Worm (Caenorhabditis elegans) whole organism, mixed stage, embryonic: ENCODE results near the gene T25B9.12.

ENCODE experiments used
- bed-3 ChIP-seq: fragments of 200-800 bp; sonication (Bioruptor generic); optimal IDR thresholded peaks from 3 replicates; lab custom pipeline; 2018; ENCODE audit warnings: mild to moderate bottlenecking, missing genetic modification characterization, moderate library complexity, missing compliant biosample characterization
- ceh-39 ChIP-seq: fragments of 150-350 bp; optimal IDR thresholded peaks from 2 replicates; lab custom pipeline; 2014; ENCODE audit warnings: missing biosample characterization, missing genetic modification characterization
- ceh-43 ChIP-seq: fragments of 200-800 bp; sonication (Bioruptor generic); optimal IDR thresholded peaks from 2 replicates; lab custom pipeline; 2018; ENCODE audit warnings: mild to moderate bottlenecking, missing genetic modification characterization, moderate library complexity, missing compliant biosample characterization
- ceh-83 ChIP-seq: fragments of 200-800 bp; sonication (Bioruptor generic); optimal IDR thresholded peaks from 2 replicates; lab custom pipeline; 2018; ENCODE audit warnings: mild to moderate bottlenecking, missing genetic modification characterization, missing compliant biosample characterization
- ces-1 ChIP-seq: fragments of 150-350 bp; optimal IDR thresholded peaks from 2 replicates; lab custom pipeline; 2014; ENCODE audit warnings: missing biosample characterization, missing genetic modification reagents, missing genetic modification characterization
- cnd-1 ChIP-seq: fragments of 200-800 bp; sonication (Bioruptor generic); optimal IDR thresholded peaks from 2 replicates; lab custom pipeline; 2018; ENCODE audit warnings: mild to moderate bottlenecking, missing genetic modification characterization, missing compliant biosample characterization
- drap-1 ChIP-seq: fragments of 200-800 bp; sonication (Bioruptor generic); optimal IDR thresholded peaks from 3 replicates; lab custom pipeline; 2018; ENCODE audit warnings: mild to moderate bottlenecking, missing genetic modification characterization, missing compliant biosample characterization
- elt-1 ChIP-seq: sonication (generic microtip); optimal IDR thresholded peaks from 2 replicates; lab custom pipeline; 2017; ENCODE audit warnings: missing genetic modification characterization, mild to moderate bottlenecking, missing compliant biosample characterization, antibody characterized with exemption, moderate library complexity, borderline replicate concordance; ENCODE audit not compliant: insufficient read depth
- hlh-1 ChIP-seq: fragments of 150-350 bp; optimal IDR thresholded peaks from 2 replicates; lab custom pipeline; 2014; ENCODE audit warnings: missing biosample characterization, missing genetic modification reagents, missing genetic modification characterization
- lin-13 ChIP-seq: fragments of 150-350 bp; optimal IDR thresholded peaks from 2 replicates; lab custom pipeline; 2014; ENCODE audit warnings: missing biosample characterization, missing genetic modification characterization
- lin-32 ChIP-seq: fragments of 200-800 bp; sonication (Bioruptor generic); optimal IDR thresholded peaks from 2 replicates; lab custom pipeline; 2018; ENCODE audit warnings: mild to moderate bottlenecking, missing genetic modification characterization, missing compliant biosample characterization
- lsy-2 ChIP-seq: fragments of 150-350 bp; optimal IDR thresholded peaks from 2 replicates; lab custom pipeline; 2014; ENCODE audit warnings: missing biosample characterization, missing genetic modification characterization
- mab-5 ChIP-seq: fragments of 150-350 bp; optimal IDR thresholded peaks from 2 replicates; lab custom pipeline; 2014; ENCODE audit warnings: missing biosample characterization, missing genetic modification characterization
- mep-1 ChIP-seq: fragments of 150-350 bp; optimal IDR thresholded peaks from 2 replicates; lab custom pipeline; 2017; ENCODE audit warnings: missing biosample characterization, missing genetic modification reagents, missing genetic modification characterization, inconsistent platforms
- mls-2 ChIP-seq: sonication (generic microtip); optimal IDR thresholded peaks from 2 replicates; lab custom pipeline; 2016; ENCODE audit warnings: mild to moderate bottlenecking, missing genetic modification characterization, moderate library complexity, missing compliant biosample characterization
- nhr-2 ChIP-seq: fragments of 150-350 bp; optimal IDR thresholded peaks from 2 replicates; lab custom pipeline; 2014; ENCODE audit warnings: missing biosample characterization, missing genetic modification characterization
- nhr-237 ChIP-seq: fragments of 150-350 bp; optimal IDR thresholded peaks from 2 replicates; lab custom pipeline; 2014; ENCODE audit warnings: missing biosample characterization, missing genetic modification characterization
- nhr-28 ChIP-seq: fragments of 150-350 bp; optimal IDR thresholded peaks from 2 replicates; lab custom pipeline; 2014; ENCODE audit warnings: missing biosample characterization, missing genetic modification characterization
- nhr-76 ChIP-seq: sonication (generic microtip); optimal IDR thresholded peaks from 2 replicates; lab custom pipeline; 2017; ENCODE audit warnings: missing biosample characterization, missing genetic modification characterization
- pha-4 ChIP-seq: fragments of 150-350 bp; optimal IDR thresholded peaks from 2 replicates; lab custom pipeline; 2018; ENCODE audit warnings: missing biosample characterization, missing genetic modification reagents, missing genetic modification characterization
- sem-2 ChIP-seq: fragments of 200-800 bp; sonication (Bioruptor generic); optimal IDR thresholded peaks from 2 replicates; lab custom pipeline; 2018; ENCODE audit warnings: mild to moderate bottlenecking, missing genetic modification characterization, missing compliant biosample characterization
- snpc-4 ChIP-seq: fragments of 150-350 bp; optimal IDR thresholded peaks from 2 replicates; lab custom pipeline; 2014; ENCODE audit warnings: missing biosample characterization, missing genetic modification characterization
- sptf-1 ChIP-seq: sonication (generic microtip); optimal IDR thresholded peaks from 2 replicates; lab custom pipeline; 2017; ENCODE audit warnings: mild to moderate bottlenecking, missing genetic modification characterization, moderate library complexity, missing compliant biosample characterization
- unc-120 ChIP-seq: sonication (generic microtip); optimal IDR thresholded peaks from 2 replicates; lab custom pipeline; 2017; ENCODE audit warnings: missing genetic modification characterization, missing compliant biosample characterization; ENCODE audit not compliant: poor library complexity, severe bottlenecking
- unc-39 ChIP-seq: fragments of 150-350 bp; optimal IDR thresholded peaks from 2 replicates; lab custom pipeline; 2014; ENCODE audit warnings: missing biosample characterization, missing genetic modification characterization

The T25B9.12 gene

DNA sequence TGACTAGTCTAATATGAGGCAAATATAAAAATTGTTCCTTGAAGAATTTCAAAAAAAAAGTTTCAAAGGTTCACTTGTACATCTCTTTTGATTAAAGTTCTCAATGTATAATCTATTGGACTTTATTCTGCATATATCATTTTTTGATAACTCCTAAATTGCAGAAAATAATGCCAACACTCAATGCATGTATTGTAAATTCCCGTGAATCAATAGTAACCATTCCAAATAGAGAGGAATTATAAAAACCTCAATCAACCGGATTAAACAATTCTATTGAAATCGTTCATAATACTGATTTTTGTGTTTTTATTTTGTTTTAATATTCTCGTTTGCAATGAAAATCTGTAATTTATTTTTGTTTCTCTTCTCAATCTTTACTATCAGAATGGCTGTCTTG lies at the start of gene T25B9.12:
Gene T25B9.12, plus strand, starts transcription at position 301 of the 400 bp plus-strand sequence.
- TF ChIP-seq lin-32 (GFP tag; lab: Kevin White, UChicago) (no peak), nhr-28 (tag; lab: Kevin White, UChicago) (no peak)

DNA sequence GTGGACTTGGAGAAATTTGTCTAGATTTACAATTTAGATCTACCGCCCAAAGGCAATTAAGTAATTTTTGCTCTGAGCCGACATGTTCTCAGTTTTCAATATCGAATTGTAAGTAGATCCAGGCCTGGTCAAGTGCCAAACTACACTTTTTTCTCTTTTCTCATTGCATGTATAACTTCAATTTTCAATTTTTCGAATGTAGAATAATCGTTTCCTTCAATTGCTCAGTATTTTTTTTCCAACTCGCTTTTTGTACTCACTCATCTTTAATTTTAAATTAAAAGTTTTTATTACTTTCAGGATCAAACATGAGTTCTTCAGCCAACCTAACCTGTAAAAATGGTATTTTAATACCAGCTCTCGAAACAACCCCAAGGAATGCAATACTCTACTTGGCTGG lies 48.8 kb upstream of the T25B9.12 start, which contains the start of gene ncx-3:
Gene ncx-3, plus strand, starts transcription at position 301 of the 400 bp plus-strand sequence.
- no peak for TF ChIP-seq pha-4 (tag; lab: Kevin White, UChicago)
- no peak for TF ChIP-seq unc-39
- TF ChIP-seq lin-13, result no peak
- TF ChIP-seq ceh-39 (tag; lab: Kevin White, UChicago), result no peak
- no peak for TF ChIP-seq elt-1 (tag; lab: Kevin White, UChicago)
- no peak for TF ChIP-seq mep-1
- no peak for TF ChIP-seq bed-3 (GFP tag; lab: Kevin White, UChicago)
- TF ChIP-seq nhr-2, result no peak
- TF ChIP-seq lsy-2, result no peak
- TF ChIP-seq ces-1 (GFP tag; lab: Kevin White, UChicago), result no peak
- no peak for TF ChIP-seq drap-1 (GFP tag; lab: Kevin White, UChicago)
- TF ChIP-seq cnd-1 (tag; lab: Kevin White, UChicago), result no peak
- no peak for TF ChIP-seq nhr-28 (tag; lab: Kevin White, UChicago)

DNA sequence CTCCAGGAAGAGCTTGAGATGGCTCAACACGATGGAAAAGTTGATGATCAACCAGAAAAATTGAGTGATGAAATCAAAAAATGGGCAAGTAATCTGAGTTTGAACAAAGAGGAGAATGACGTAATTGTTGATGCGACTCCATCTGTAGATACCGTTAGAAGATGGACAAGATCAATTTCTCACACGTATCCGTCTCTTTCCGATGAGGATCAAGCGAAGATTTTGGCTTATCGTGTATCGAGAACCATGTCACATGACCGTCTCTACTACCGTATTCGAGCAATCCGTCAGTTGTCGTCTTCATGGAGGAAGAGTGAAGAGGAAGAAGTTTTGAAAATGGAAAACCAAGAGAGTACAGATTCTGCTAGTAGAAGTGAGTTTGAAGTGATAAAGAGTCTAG lies 47.1 kb upstream of the T25B9.12 start:
- no peak for TF ChIP-seq nhr-28 (tag; lab: Kevin White, UChicago)
- TF ChIP-seq mab-5 (tag; lab: Kevin White, UChicago), result no peak
- TF ChIP-seq nhr-2, result no peak
- TF ChIP-seq elt-1 (tag; lab: Kevin White, UChicago), result peak; percentile 83
- TF ChIP-seq, all 35 proteins: peak for 1

DNA sequence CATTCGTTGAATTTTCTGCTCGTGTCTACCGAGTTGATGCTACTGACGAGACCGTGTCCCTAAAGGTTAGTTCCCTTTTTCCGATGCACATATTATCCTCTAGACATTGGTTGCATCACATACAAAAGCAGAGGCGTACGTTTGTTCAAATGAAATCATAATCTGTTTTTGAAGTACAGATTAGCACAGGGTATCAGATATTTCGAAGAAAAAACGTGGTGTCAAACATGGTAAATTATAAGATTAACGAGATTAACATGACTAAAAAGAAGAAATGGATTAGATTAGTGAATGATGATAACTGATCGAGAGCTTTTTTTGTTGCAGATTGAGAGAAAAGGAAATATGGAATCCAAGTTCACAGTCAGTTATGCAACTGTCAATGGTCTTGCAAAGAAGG lies 46.3 kb upstream of the T25B9.12 start:
- TF ChIP-seq mls-2 (tag; lab: Kevin White, UChicago) (no peak), mep-1 (no peak), ceh-43 (no peak), nhr-2 (no peak), nhr-28 (tag; lab: Kevin White, UChicago) (no peak), nhr-76 (tag; lab: Kevin White, UChicago) (no peak), snpc-4 (tag; lab: Kevin White, UChicago) (no peak), ceh-83 (no peak), drap-1 (GFP tag; lab: Kevin White, UChicago) (no peak), sem-2 (GFP tag; lab: Kevin White, UChicago) (no peak), ceh-39 (tag; lab: Kevin White, UChicago) (no peak), pha-4 (tag; lab: Kevin White, UChicago) (no peak), hlh-1 (tag; lab: Kevin White, UChicago) (no peak)

DNA sequence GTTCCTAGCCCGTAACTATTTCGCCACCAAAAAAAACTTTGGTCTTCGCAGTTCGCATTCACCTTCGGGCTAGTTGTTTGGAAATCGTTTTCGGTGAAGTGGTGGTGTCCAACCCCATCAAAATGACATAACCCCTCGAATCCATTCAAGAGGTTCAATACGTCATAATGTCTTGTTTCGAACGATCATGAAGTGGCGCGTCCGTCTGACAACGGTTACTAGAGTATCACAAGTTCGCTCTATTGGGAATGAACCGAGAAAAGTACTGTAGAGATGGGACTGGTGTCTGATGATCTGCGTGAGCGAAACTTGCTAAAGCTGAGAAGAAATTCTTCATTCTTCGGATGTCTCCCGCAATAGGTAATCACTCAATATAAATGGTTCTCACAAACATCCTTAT lies 37.4 kb upstream of the T25B9.12 start, which contains the start of gene ZC168.2:
Gene ZC168.2, plus strand, starts transcription at position 301 of the 400 bp plus-strand sequence.
- peak; percentile 7 for TF ChIP-seq nhr-2
- TF ChIP-seq ceh-83, result no peak

DNA sequence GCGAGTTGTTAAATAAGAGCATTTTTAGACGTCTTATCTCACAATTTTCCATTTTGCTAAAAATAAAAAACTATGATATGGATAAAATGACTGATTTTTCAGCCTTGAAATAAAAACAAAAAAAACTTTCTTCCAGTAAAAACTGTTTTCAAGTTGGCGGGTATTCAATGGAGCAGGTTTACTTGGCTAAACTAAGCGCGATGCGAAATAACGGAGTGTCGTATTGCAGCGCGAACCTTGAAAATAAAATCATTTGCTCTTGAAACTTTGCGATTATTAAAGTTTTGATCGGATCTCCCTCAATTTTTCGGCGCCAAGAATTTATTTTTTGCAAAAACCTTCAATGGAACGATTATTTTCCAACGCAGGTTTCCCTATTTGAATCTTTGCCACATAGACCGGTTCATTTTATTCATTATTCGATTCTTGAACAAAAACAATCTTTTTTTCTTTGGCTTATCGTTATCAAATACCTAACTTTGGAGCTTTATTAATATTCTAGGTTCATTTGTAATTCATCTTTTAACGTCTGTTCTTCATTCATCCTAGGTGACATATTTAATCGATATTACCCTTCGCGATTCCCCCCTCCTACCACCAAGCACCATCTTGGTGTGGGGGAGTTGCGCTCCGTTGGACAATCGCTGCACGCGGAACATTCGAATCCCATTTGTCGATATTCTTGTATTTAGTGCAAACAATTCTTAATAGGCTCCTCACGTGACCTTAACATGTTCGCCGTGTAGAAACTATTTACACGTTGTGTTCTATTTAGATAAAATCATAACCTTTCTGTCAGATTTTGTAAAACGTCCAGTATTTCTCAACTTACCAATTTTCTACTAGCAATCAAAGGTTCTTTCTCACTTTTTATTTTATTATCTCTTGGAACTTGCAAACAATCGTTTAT lies 30.4 kb upstream of the T25B9.12 start, which contains the start of the genes orc-5 and cyb-1:
Gene orc-5, minus strand, starts transcription at position 62 of the 910 bp plus-strand sequence.
Gene cyb-1, plus strand, starts transcription at position 690 of the 910 bp plus-strand sequence.
- TF ChIP-seq elt-1 (tag; lab: Kevin White, UChicago) (no peak), ces-1 (GFP tag; lab: Kevin White, UChicago) (peak; percentile 55), nhr-237 (peak; percentile 57), mep-1 (peak; percentile 71), ceh-83 (peak; percentile 7), unc-39 (no peak), unc-120 (tag; lab: Kevin White, UChicago) (no peak), lin-13 (peak; percentile 40), nhr-76 (tag; lab: Kevin White, UChicago) (no peak), hlh-1 (tag; lab: Kevin White, UChicago) (peak; percentile 39), lsy-2 (peak; percentile 47), sptf-1 (peak; percentile 42), mab-5 (tag; lab: Kevin White, UChicago) (peak; percentile 24), pha-4 (tag; lab: Kevin White, UChicago) (peak; percentile 54)
- TF ChIP-seq, all 35 proteins: peak for 10
